Worm (Caenorhabditis elegans) whole organism, young adult: ENCODE measurements around the gene sre-53.

Experiments
- B0019.2 ChIP-seq: fragments of 200-800 bp; sonication (Bioruptor generic); conservative IDR thresholded peaks from 2 replicates; pipeline ENCODE4 v1.3.6; 2022; ENCODE audit warnings: missing genetic modification reagents, missing genetic modification characterization, missing compliant biosample characterization
- B0035.1 ChIP-seq: sonication (generic microtip); optimal IDR thresholded peaks from 2 replicates; lab custom pipeline; 2016; ENCODE audit warnings: missing genetic modification characterization, mild to moderate bottlenecking, missing compliant biosample characterization, missing genotype, missing genetic modification reagents
- D2030.7 ChIP-seq: fragments of 200-800 bp; sonication (Bioruptor generic); IDR thresholded peaks from 2 replicates; pipeline ENCODE4 v1.3.6; 2022; ENCODE audit warnings: missing genetic modification reagents, missing genetic modification characterization, missing compliant biosample characterization
- F22D6.2 ChIP-seq: sonication (generic microtip); optimal IDR thresholded peaks from 2 replicates; lab custom pipeline; 2016; ENCODE audit warnings: mild to moderate bottlenecking, missing genetic modification characterization, missing compliant biosample characterization
- F23B12.7 ChIP-seq: sonication (generic microtip); optimal IDR thresholded peaks from 2 replicates; lab custom pipeline; 2017; ENCODE audit warnings: missing genetic modification characterization, mild to moderate bottlenecking, missing compliant biosample characterization, antibody characterized with exemption, moderate library complexity; ENCODE audit not compliant: insufficient read depth
- K11D2.4 ChIP-seq: fragments of 200-800 bp; sonication (Bioruptor generic); IDR thresholded peaks from 2 replicates; pipeline ENCODE4 v1.3.6; 2022; ENCODE audit warnings: missing genetic modification reagents, missing genetic modification characterization, missing compliant biosample characterization
- Y67H2A.10 ChIP-seq: fragments of 200-800 bp; sonication (Bioruptor generic); conservative IDR thresholded peaks from 2 replicates; pipeline ENCODE4 v1.3.6; 2022; ENCODE audit warnings: missing genetic modification reagents, missing genetic modification characterization, missing compliant biosample characterization
- ama-1 ChIP-seq, 3 experiments: fragments of 150-350 bp in 1 of 3; sonication (generic microtip) in 2 of 3; optimal IDR thresholded peaks; 2 replicates each; lab custom pipeline; 2014 to 2018; ENCODE audit warnings: missing biosample characterization in 2 of 3, missing genetic modification characterization in 2 of 3, missing genetic modification reagents in 2 of 3
- athp-1 ChIP-seq: sonication (generic microtip); optimal IDR thresholded peaks from 2 replicates; lab custom pipeline; 2017; ENCODE audit warnings: mild to moderate bottlenecking, missing genetic modification characterization, missing compliant biosample characterization
- attf-5 ChIP-seq: fragments of 200-800 bp; sonication (Bioruptor generic); optimal IDR thresholded peaks from 2 replicates; lab custom pipeline; 2018; ENCODE audit warnings: mild to moderate bottlenecking, missing genetic modification characterization, missing compliant biosample characterization
- cebp-1 ChIP-seq, 2 experiments: fragments of 200-800 bp in 1 of 2; sonication (Bioruptor generic) in 1 of 2; sonication (generic microtip) in 1 of 2; IDR thresholded peaks in 1 of 2; optimal IDR thresholded peaks in 1 of 2; 2 replicates each; pipeline versions ENCODE4 v1.3.6 to Lab custom; 2017 to 2022; ENCODE audit warnings: missing compliant biosample characterization in 2 of 2, missing genetic modification characterization in 2 of 2, mild to moderate bottlenecking in 1 of 2, missing genetic modification reagents in 1 of 2, moderate library complexity in 1 of 2
- ceh-79 ChIP-seq: sonication (generic microtip); optimal IDR thresholded peaks from 2 replicates; lab custom pipeline; 2017; ENCODE audit warnings: mild to moderate bottlenecking, missing genetic modification characterization, missing compliant biosample characterization
- chd-7 ChIP-seq: sonication (generic microtip); optimal IDR thresholded peaks from 2 replicates; lab custom pipeline; 2016; ENCODE audit warnings: mild to moderate bottlenecking, missing genetic modification characterization, moderate library complexity, missing compliant biosample characterization
- die-1 ChIP-seq: sonication (generic microtip); optimal IDR thresholded peaks from 2 replicates; lab custom pipeline; 2016; ENCODE audit warnings: missing genotype, mild to moderate bottlenecking, missing genetic modification characterization, missing compliant biosample characterization
- dox-1 ChIP-seq: fragments of 200-800 bp; sonication (Bioruptor generic); IDR thresholded peaks from 2 replicates; pipeline ENCODE4 v1.3.6; 2022; ENCODE audit warnings: missing genetic modification reagents, missing genetic modification characterization, missing compliant biosample characterization
- fkh-3 ChIP-seq: sonication (generic microtip); optimal IDR thresholded peaks from 2 replicates; lab custom pipeline; 2016; ENCODE audit warnings: mild to moderate bottlenecking, missing genetic modification characterization, missing compliant biosample characterization
- hmg-1.2 ChIP-seq: fragments of 200-800 bp; sonication (Bioruptor generic); IDR thresholded peaks from 2 replicates; pipeline ENCODE4 v1.3.6; 2022; ENCODE audit warnings: missing genetic modification reagents, missing genetic modification characterization, missing compliant biosample characterization
- hmg-20 ChIP-seq: fragments of 200-800 bp; sonication (Bioruptor generic); IDR thresholded peaks from 2 replicates; pipeline ENCODE4 v1.3.6; 2022; ENCODE audit warnings: missing genetic modification reagents, missing genetic modification characterization, missing compliant biosample characterization
- let-607 ChIP-seq, 2 experiments: fragments of 200-800 bp in 1 of 2; sonication (Bioruptor generic) in 1 of 2; sonication (generic microtip) in 1 of 2; optimal IDR thresholded peaks; 2 replicates each; lab custom pipeline; 2016 to 2018; ENCODE audit warnings: mild to moderate bottlenecking in 2 of 2, missing compliant biosample characterization in 2 of 2, missing genetic modification characterization in 2 of 2, moderate library complexity in 2 of 2, missing genotype in 1 of 2
- lin-40 ChIP-seq: sonication (generic microtip); optimal IDR thresholded peaks from 2 replicates; lab custom pipeline; 2016; ENCODE audit warnings: missing genetic modification characterization, mild to moderate bottlenecking, missing compliant biosample characterization, missing genotype, missing genetic modification reagents
- lin-54 ChIP-seq: fragments of 200-800 bp; sonication (Bioruptor generic); optimal IDR thresholded peaks from 2 replicates; lab custom pipeline; 2018; ENCODE audit warnings: mild to moderate bottlenecking, missing genetic modification characterization, missing compliant biosample characterization
- madf-10 ChIP-seq: sonication (generic microtip); optimal IDR thresholded peaks from 2 replicates; lab custom pipeline; 2016; ENCODE audit warnings: mild to moderate bottlenecking, missing genetic modification characterization, missing compliant biosample characterization
- madf-3 ChIP-seq: fragments of 200-800 bp; sonication (Bioruptor generic); IDR thresholded peaks from 2 replicates; pipeline ENCODE4 v1.3.6; 2022; ENCODE audit warnings: missing genetic modification reagents, missing genetic modification characterization, missing compliant biosample characterization
- mel-28 ChIP-seq: sonication (generic microtip); optimal IDR thresholded peaks from 2 replicates; lab custom pipeline; 2016; ENCODE audit warnings: borderline replicate concordance, mild to moderate bottlenecking, missing genetic modification characterization, missing compliant biosample characterization
- nfya-2 ChIP-seq: fragments of 200-800 bp; sonication (Bioruptor generic); IDR thresholded peaks from 2 replicates; pipeline ENCODE4 v1.3.6; 2022; ENCODE audit warnings: missing genetic modification reagents, missing genetic modification characterization, missing compliant biosample characterization
- nhr-80 ChIP-seq: sonication (generic microtip); optimal IDR thresholded peaks from 2 replicates; lab custom pipeline; 2016; ENCODE audit warnings: missing genetic modification characterization, missing compliant biosample characterization
- pbrm-1 ChIP-seq: fragments of 200-800 bp; sonication (Bioruptor generic); IDR thresholded peaks from 2 replicates; pipeline ENCODE4 v1.3.6; 2022; ENCODE audit warnings: missing genetic modification reagents, missing genetic modification characterization, missing compliant biosample characterization
- rpc-1 ChIP-seq, 2 experiments: fragments of 150-350 bp in 1 of 2; sonication (generic microtip) in 1 of 2; optimal IDR thresholded peaks; 2 replicates each; lab custom pipeline; 2014 to 2018; ENCODE audit warnings: missing biosample characterization in 1 of 2, missing genetic modification characterization in 1 of 2, missing genetic modification reagents in 1 of 2, missing genotype in 1 of 2
- sdz-38 ChIP-seq: sonication (generic microtip); optimal IDR thresholded peaks from 2 replicates; lab custom pipeline; 2016; ENCODE audit warnings: missing genotype, missing genetic modification characterization, missing compliant biosample characterization
- sea-2 ChIP-seq: fragments of 200-800 bp; sonication (Bioruptor generic); IDR thresholded peaks from 2 replicates; pipeline ENCODE4 v1.3.6; 2022; ENCODE audit warnings: missing genetic modification characterization, missing compliant biosample characterization
- snpc-1.1 ChIP-seq: sonication (generic microtip); optimal IDR thresholded peaks from 2 replicates; lab custom pipeline; 2017; ENCODE audit warnings: missing genetic modification characterization, mild to moderate bottlenecking, missing compliant biosample characterization, antibody characterized with exemption, moderate library complexity, missing genotype, missing genetic modification reagents; ENCODE audit not compliant: insufficient read depth
- somi-1 ChIP-seq: fragments of 200-800 bp; sonication (Bioruptor generic); optimal IDR thresholded peaks from 2 replicates; lab custom pipeline; 2018; ENCODE audit warnings: mild to moderate bottlenecking, missing genetic modification characterization, missing compliant biosample characterization
- unc-62 ChIP-seq: fragments of 150-350 bp; optimal IDR thresholded peaks from 2 replicates; lab custom pipeline; 2014; ENCODE audit warnings: missing biosample characterization, missing genetic modification reagents, missing genetic modification characterization
- zfh-2 ChIP-seq: fragments of 200-800 bp; sonication (Bioruptor generic); conservative IDR thresholded peaks from 2 replicates; pipeline ENCODE4 v1.3.6; 2022; ENCODE audit warnings: missing genetic modification reagents, missing genetic modification characterization, missing compliant biosample characterization
- zim-3 ChIP-seq: sonication (generic microtip); optimal IDR thresholded peaks from 2 replicates; lab custom pipeline; 2017; ENCODE audit warnings: mild to moderate bottlenecking, missing genetic modification characterization, moderate library complexity, missing compliant biosample characterization
- ztf-18 ChIP-seq: sonication (generic microtip); optimal IDR thresholded peaks from 2 replicates; lab custom pipeline; 2016; ENCODE audit warnings: missing genotype, mild to moderate bottlenecking, missing genetic modification characterization, missing compliant biosample characterization

sre-53 gene

ce11 chrII:12353816-12354215, 30.6 kb upstream of the sre-53 start (continued):
- TF ChIP-seq nfya-2 (GFP tag; lab: Robert Waterston, UW) (no peak), B0019.2 (GFP tag; lab: Robert Waterston, UW) (no peak), die-1 (tag; lab: Kevin White, UChicago) (no peak), mel-28 (no peak), F23B12.7 (tag; lab: Kevin White, UChicago) (no peak), F22D6.2 (no peak), somi-1 (GFP tag; lab: Kevin White, UChicago) (no peak), athp-1 (tag; lab: Kevin White, UChicago) (no peak), D2030.7 (GFP tag; lab: Robert Waterston, UW) (no peak), ceh-79 (tag; lab: Kevin White, UChicago) (no peak), K11D2.4 (GFP tag; lab: Robert Waterston, UW) (no peak), B0035.1 (tag; lab: Kevin White, UChicago) (no peak), rpc-1 (optimal IDR thresholded peaks at IDR 0.05; lab: Kevin White, UChicago) (no peak), rpc-1 (tag; optimal IDR thresholded peaks at IDR 0.05; lab: Kevin White, UChicago) (no peak), fkh-3 (tag; lab: Kevin White, UChicago) (no peak), Y67H2A.10 (no peak), zim-3 (tag; lab: Kevin White, UChicago) (no peak), ama-1 (optimal IDR thresholded peaks at IDR 0.05; lab: Kevin White, UChicago) (no peak), ama-1 (GFP tag; optimal IDR thresholded peaks at IDR 0.05; lab: Kevin White, UChicago) (no peak), sdz-38 (tag; lab: Kevin White, UChicago) (no peak), madf-10 (tag; lab: Kevin White, UChicago) (no peak), hmg-20 (GFP tag; lab: Robert Waterston, UW) (no peak), ztf-18 (tag; lab: Kevin White, UChicago) (no peak), nhr-80 (peak; percentile 88), lin-54 (no peak), sea-2 (GFP tag; lab: Robert Waterston, UW) (no peak), snpc-1.1 (tag; lab: Kevin White, UChicago) (no peak)

ce11 chrII:12353104-12353503, 29.9 kb upstream of the sre-53 start:
- TF ChIP-seq dox-1 (GFP tag; lab: Robert Waterston, UW) (no peak), unc-62 (GFP tag; lab: Kevin White, UChicago) (peak; percentile 92)

- TF ChIP-seq madf-3 (GFP tag; lab: Robert Waterston, UW) (no peak), cebp-1 (GFP tag; IDR thresholded peaks at IDR 0.05; lab: Robert Waterston, UW) (no peak), cebp-1 (tag; optimal IDR thresholded peaks at IDR 0.05; lab: Kevin White, UChicago) (peak; percentile 27), nhr-80 (peak; percentile 64), zfh-2 (peak; percentile 70), attf-5 (GFP tag; lab: Kevin White, UChicago) (peak; percentile 38), pbrm-1 (no peak), lin-40 (tag; lab: Kevin White, UChicago) (peak; percentile 27), let-607 (tag; optimal IDR thresholded peaks at IDR 0.05; lab: Kevin White, UChicago) (peak in 1 of 2 experiments; percentile 39), chd-7 (tag; lab: Kevin White, UChicago) (no peak), K11D2.4 (GFP tag; lab: Robert Waterston, UW) (peak; percentile 74), hmg-1.2 (peak; percentile 24; the same call in 1 of the 2 replicates), dox-1 (GFP tag; lab: Robert Waterston, UW) (0 out of 2 replicates have a peak, but pooled peaks have one; percentile 33)
Observed at ce11 chrII:12352115-12352514, 28.9 kb upstream of the sre-53 start, which contains the start of gene ras-1. Gene ras-1, minus strand, starts transcription at chrII:12352243.
